Fruit fly (Drosophila melanogaster) ovary, adult (tissue): ENCODE data around the gene CG31102.

Source experiments
- CG17801 ChIP-seq: fragments of 200-800 bp; optimal IDR thresholded peaks from 2 replicates; lab custom pipeline; 2019; ENCODE audit warnings: missing biosample characterization, mild to moderate bottlenecking, missing genetic modification characterization, moderate library complexity; ENCODE audit not compliant: partially characterized antibody

The CG31102 gene

DNA sequence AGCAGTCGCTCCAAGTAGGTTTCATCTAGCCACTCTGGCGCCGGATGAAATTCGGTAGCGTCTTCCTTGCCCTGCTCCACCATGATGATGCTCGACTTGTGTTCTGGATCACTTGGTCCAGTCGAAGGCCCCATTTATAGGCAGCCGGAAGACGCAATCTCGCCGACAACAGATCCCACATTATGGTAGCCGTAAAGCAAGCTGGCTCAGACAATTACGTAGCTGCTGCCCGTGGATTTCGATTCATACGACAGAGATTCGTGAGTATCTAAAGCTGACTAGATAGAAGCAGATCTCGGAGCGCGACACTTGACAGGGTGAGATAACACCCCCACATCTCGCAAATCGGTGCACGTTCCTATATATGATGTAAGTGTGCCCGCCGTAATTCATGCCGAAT, 18.3 kb downstream of the CG31102 start, which contains the start of gene CG10513:
Gene CG10513 (minus strand): TSS at position 101 of the 400 bp plus-strand sequence.
- TF ChIP-seq CG17801 (GFP tag; lab: Kevin White, UChicago), result no peak

DNA sequence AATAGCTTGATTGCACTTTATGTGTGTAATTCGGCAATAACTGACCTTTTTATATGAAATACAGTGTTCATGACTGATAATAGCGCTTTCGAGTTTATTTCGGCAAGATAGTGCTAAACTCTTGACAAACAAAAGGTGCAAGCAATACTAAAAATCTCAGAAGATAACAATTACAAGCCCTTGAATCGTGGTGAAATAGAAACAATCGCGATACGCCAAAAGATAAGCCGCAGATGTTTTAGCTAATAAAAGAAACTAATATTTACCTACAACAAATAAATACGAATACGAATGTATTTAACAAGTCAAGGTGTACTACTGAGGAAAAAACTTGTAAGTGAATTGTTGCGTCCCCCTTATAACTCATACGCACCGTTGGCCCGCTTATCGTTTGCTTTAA, 20.1 kb downstream of the CG31102 start:
- TF ChIP-seq CG17801 (GFP tag; lab: Kevin White, UChicago), result peak; percentile 77

DNA sequence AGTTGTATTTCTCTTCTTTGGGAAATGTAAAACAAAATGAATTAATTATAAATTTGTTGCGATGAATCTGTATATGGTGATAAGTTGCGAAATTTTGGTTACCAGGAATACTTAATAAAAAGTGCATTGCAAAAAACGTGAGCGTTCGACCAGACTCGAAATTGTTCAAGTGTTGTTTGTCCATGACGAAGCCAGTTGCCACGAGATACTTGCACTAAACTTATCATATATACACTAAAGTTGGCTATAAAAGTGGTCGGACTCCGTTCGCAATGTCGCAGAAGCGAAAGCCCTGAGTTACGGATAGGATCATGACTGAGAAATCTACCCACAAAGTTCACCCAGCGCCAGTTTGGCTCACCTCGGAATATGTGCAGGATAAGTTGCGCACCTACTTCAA, 21.9 kb downstream of the CG31102 start, which contains the start of gene CG11878:
Gene CG11878 (plus strand): TSS at position 301 of the 400 bp plus-strand sequence.
- no peak for TF ChIP-seq CG17801 (GFP tag; lab: Kevin White, UChicago)

DNA sequence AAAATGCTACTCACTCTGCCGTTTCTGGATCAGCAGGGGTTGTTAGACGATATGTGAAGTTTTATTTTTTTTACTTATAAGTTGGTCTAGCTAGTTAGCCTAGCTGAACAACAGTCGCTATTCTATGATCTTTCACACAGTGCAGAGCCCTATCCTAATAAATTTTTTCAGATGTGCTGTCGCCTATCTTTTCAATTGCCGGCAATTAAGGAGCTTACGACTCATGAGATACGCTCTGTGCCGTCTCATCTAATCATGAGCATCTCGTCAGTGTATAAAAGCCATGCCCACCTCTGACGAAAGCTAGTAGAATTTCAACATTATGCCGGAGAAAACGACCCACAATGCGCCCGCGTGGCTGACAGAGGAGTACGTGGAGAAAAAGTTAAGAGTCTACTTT, 25.5 kb downstream of the CG31102 start, which contains the start of the genes CG11889 and CG11891:
Gene CG11889 (plus strand): TSS at position 301 of the 400 bp plus-strand sequence.
Gene CG11891 (plus strand): TSS at position 301 of the 400 bp plus-strand sequence.
- no peak for TF ChIP-seq CG17801 (GFP tag; lab: Kevin White, UChicago)

DNA sequence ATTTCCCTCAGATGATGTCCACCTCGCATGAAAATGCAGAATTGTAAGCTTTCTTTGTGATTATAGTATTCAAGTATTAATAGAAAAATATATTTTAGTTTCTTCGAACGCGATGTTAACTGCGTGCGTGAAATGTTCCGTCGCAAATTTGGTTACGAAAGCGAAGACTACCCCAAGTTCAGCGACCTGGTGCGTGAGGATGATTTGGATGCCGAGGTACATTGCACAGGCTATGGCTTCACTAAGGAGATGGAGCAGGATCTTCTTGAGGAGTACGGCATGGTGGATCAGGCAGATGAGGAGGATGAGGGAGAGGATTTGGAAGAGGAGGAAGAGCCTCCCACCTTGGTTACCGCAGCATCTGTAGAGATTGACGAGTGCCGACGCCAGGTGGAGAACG, 28.6 kb downstream of the CG31102 start:
- no peak for TF ChIP-seq CG17801 (GFP tag; lab: Kevin White, UChicago)

DNA sequence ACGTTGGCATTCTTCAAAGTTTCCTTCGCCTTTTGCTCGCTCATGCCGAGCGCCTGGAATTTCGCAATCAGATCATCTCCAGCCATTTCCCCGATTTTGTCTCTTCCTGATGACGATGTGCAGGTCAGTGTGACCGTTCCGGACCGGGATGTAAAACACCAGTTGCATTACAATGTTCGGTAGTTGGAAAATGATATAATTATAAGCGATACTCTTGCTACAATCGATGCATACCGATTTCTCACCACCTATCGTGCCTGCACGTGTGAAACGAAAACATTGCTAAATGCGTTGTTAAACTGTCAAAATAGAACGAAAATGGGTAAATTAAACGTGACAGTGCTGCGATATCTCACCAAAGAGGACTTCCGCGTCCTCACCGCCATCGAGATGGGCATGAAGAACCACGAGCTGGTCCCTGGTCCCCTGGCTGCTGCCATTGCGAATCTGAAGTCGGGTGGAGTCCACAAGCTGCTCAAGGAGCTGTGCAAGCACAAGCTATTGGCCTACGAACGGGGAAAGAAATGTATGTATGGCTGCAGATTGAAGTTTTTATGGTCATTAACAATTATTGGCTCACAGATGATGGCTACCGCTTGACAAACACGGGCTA, 29.7 kb downstream of the CG31102 start, which contains the start of the genes GlnRS and RIOK2:
Gene GlnRS (minus strand): TSS at position 133 of the 613 bp plus-strand sequence.
Gene RIOK2 (plus strand): TSS at position 256 of the 613 bp plus-strand sequence.
- peak; percentile 65 for TF ChIP-seq CG17801 (GFP tag; lab: Kevin White, UChicago)

DNA sequence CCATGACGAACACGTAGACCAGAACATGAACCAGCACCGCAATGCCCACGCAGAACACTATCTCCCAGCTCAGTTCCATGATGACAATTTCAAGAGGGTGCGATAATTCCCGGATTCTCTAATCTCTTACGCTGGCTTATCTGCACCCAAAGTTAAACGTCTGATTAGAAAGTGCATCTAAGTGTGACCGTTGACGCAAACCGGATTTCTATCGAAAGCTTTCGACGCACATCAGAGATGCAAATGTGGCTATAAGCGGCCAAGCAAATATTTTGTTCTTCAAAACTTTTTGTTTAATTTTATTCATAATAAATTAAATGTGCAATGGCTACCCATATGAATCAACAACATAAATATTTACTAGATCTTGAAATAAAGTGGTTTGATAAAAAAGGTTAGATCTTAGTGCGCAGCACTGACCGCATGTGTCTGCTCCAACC, 33.1 kb downstream of the CG31102 start, which contains the start of the genes Kdsr and CG11858:
Gene Kdsr (minus strand): TSS at position 177 of the 440 bp plus-strand sequence.
Gene CG11858 (plus strand): TSS at position 420 of the 440 bp plus-strand sequence.
- peak; percentile 83 for TF ChIP-seq CG17801 (GFP tag; lab: Kevin White, UChicago)

- no peak for TF ChIP-seq CG17801 (GFP tag; lab: Kevin White, UChicago)
Observed at dm6 chr3R:25260670-25261069, 34.7 kb downstream of the CG31102 start.

- peak; percentile 97 for TF ChIP-seq CG17801 (GFP tag; lab: Kevin White, UChicago)
Observed at dm6 chr3R:25258628-25259240, 36.7 kb downstream of the CG31102 start, which contains the start of gene CG11857. Gene CG11857, plus strand, starts transcription at chr3R:25258898.

dm6 chr3R:25249145-25250141, 46.0 kb downstream of the CG31102 start, which contains the start of gene Nup358:
Gene Nup358, plus strand, starts transcription at chr3R:25249348.
- TF ChIP-seq CG17801 (GFP tag; lab: Kevin White, UChicago), result peak; percentile 66

DNA sequence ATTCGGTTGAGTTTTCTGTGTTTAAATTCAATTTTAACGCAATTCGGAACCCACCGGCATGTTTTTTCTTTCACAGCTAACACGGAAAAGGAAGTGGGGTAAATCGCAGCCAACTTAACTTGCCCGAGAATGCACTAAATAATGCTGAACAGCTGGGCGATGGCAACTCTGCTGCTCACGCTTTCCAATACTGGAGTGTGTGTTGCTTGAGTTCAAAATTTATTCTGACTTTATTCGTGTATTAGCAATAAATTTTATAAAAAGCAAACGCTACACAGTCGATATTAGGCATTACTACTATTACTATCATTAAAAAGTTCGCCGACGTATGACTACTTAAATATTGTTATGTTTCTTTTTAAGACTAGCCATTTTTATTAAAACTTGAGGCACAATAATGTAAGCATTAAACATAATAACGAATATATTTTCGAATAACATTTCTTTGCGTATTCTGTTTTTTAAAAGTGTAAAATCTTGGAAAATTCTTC, 48.0 kb downstream of the CG31102 start, which contains the start of the genes RpS27 and Nup37:
Gene RpS27 (minus strand): TSS at position 136 of the 491 bp plus-strand sequence.
Gene Nup37 (plus strand): TSS at position 280 of the 491 bp plus-strand sequence.
- TF ChIP-seq CG17801 (GFP tag; lab: Kevin White, UChicago), result peak; percentile 89

DNA sequence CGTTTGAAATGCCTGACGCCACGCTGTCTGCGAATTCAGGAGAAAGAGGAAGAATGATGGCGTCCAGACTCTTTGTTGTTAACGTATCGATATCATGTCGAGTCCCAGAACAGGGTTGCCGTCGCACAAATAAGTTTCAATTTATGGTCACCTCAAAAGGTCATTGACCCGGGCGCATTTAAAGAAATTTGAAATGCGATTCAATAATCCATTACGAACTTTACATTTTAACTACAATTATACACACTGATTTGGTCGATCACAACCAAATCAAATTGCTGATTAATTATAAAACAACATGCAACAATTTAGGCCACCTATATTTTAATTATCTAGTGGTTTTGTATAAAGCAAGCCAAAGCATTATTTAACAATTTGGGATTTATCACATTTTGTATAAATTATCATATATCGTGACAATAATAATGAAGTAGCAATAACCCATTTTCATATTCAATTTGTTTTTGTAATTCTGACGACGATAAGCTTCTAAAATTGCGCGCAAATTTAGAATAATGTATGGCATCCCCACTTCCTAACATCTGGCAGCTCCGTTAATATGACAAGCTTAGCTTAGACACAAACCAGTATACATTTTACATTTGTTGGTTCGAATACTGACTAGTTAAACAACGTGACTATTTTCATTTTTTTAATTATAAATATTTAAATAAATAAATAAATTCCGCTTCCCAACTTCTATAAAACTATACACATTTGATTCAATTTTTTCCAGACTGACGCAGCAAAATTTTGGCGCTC, 50.2 kb downstream of the CG31102 start, which contains the start of gene bam:
Gene bam (minus strand): TSS at position 58 of the 762 bp plus-strand sequence.
- TF ChIP-seq CG17801 (GFP tag; lab: Kevin White, UChicago), result no peak
